Fruit fly (Drosophila melanogaster): ENCODE data around the gene Gal.
A peak's percentile ranks its signal among the peaks of the same experiment; 100 is the strongest.

- TF ChIP-seq CG1620 (GFP tag; optimal IDR thresholded peaks at IDR 0.05) (no peak), CG5204 (GFP tag; optimal IDR thresholded peaks at IDR 0.05) (no peak), kay (GFP tag; ENCODE audit: borderline replicate concordance) (no peak), CG33017 (tag; optimal IDR thresholded peaks at IDR 0.05) (no peak), toe (GFP tag; optimal IDR thresholded peaks at IDR 0.05) (no peak), cnc (optimal IDR thresholded peaks at IDR 0.05) (no peak), cic (GFP tag; optimal IDR thresholded peaks at IDR 0.05) (no peak), CG7101 (tag; optimal IDR thresholded peaks at IDR 0.05) (no peak), CG7045 (GFP tag; optimal IDR thresholded peaks at IDR 0.05) (no peak), ovo (GFP tag; optimal IDR thresholded peaks at IDR 0.05) (no peak), bab1 (GFP tag; optimal IDR thresholded peaks at IDR 0.05) (peak; percentile 21), CG12768 (GFP tag; optimal IDR thresholded peaks at IDR 0.05) (no peak), tj (GFP tag; optimal IDR thresholded peaks at IDR 0.05) (peak; percentile 99)
Observed at dm6 chr2L:5967702-5968616, 38.7 kb downstream of the Gal start, which contains the start of the genes CG13992 and Ucp4C.
